Worm (Caenorhabditis elegans): Measurements from ENCODE around the gene C50H2.13.

The C50H2.13 gene

ce11 chrV:9943039-9943438, 16.7 kb downstream of the C50H2.13 start, which contains the start of gene fipr-12:
Gene fipr-12 (plus strand): TSS chrV:9943339.
- no peak for TF ChIP-seq nhr-232 (tag; optimal IDR thresholded peaks at IDR 0.05)
- no peak for TF ChIP-seq mec-3 (tag; optimal IDR thresholded peaks at IDR 0.05; ENCODE audit: borderline replicate concordance)
- no peak for TF ChIP-seq fkh-10 (GFP tag; optimal IDR thresholded peaks at IDR 0.05)
- no peak for TF ChIP-seq unc-42 (tag; optimal IDR thresholded peaks at IDR 0.05)
- TF ChIP-seq hlh-30 (tag; optimal IDR thresholded peaks at IDR 0.05; ENCODE audit: insufficient read depth), result no peak
- no peak for TF ChIP-seq hlh-8 (tag; optimal IDR thresholded peaks at IDR 0.05)

- TF ChIP-seq ztf-16 (tag; optimal IDR thresholded peaks at IDR 0.05) (no peak), madf-2 (tag; optimal IDR thresholded peaks at IDR 0.05) (no peak)
These were observed 17.8 kb downstream of the C50H2.13 start, which contains the start of gene sre-28 for ce11 chrV:9944093-9944492. Gene sre-28 (plus strand): TSS chrV:9944393.

ce11 chrV:9948840-9949239, 22.5 kb downstream of the C50H2.13 start, which contains the start of gene nlp-58:
Gene nlp-58 (minus strand): TSS chrV:9948940.
- no peak for TF ChIP-seq ceh-6 (GFP tag; optimal IDR thresholded peaks at IDR 0.05)
- no peak for TF ChIP-seq nhr-11 (tag; optimal IDR thresholded peaks at IDR 0.05)
- no peak for TF ChIP-seq ceh-14 (tag; optimal IDR thresholded peaks at IDR 0.05)
- no peak for TF ChIP-seq unc-42 (tag; optimal IDR thresholded peaks at IDR 0.05)
- no peak for TF ChIP-seq K02D7.2 (tag; optimal IDR thresholded peaks at IDR 0.05)
- TF ChIP-seq npax-4 (tag; optimal IDR thresholded peaks at IDR 0.05), result no peak
- no peak for TF ChIP-seq pros-1 (tag; optimal IDR thresholded peaks at IDR 0.05)
- no peak for TF ChIP-seq ceh-2 (tag; optimal IDR thresholded peaks at IDR 0.05)
- no peak for TF ChIP-seq ceh-19 (GFP tag; optimal IDR thresholded peaks at IDR 0.05)
- no peak for TF ChIP-seq ceh-31 (tag; optimal IDR thresholded peaks at IDR 0.05)
- no peak for TF ChIP-seq ceh-45 (GFP tag; IDR thresholded peaks at IDR 0.05)
- no peak for TF ChIP-seq rnt-1 (tag; optimal IDR thresholded peaks at IDR 0.05)
- TF ChIP-seq ceh-34 (tag; optimal IDR thresholded peaks at IDR 0.05), result no peak
- no peak for TF ChIP-seq dve-1 (tag; optimal IDR thresholded peaks at IDR 0.05)

ce11 chrV:9950861-9951260, 24.5 kb downstream of the C50H2.13 start, which contains the start of gene ttr-46:
Gene ttr-46 (plus strand): TSS chrV:9951233.
- no peak for TF ChIP-seq F13H6.1 (tag; optimal IDR thresholded peaks at IDR 0.05)
- TF ChIP-seq hlh-8 (tag; optimal IDR thresholded peaks at IDR 0.05), result no peak
- no peak for TF ChIP-seq sdc-2 (tag; optimal IDR thresholded peaks at IDR 0.05)
- no peak for TF ChIP-seq pax-1 (tag; optimal IDR thresholded peaks at IDR 0.05)
- no peak for TF ChIP-seq ref-2 (tag; optimal IDR thresholded peaks at IDR 0.05)
- no peak for TF ChIP-seq mec-3 (tag; optimal IDR thresholded peaks at IDR 0.05; ENCODE audit: borderline replicate concordance)
- no peak for TF ChIP-seq tbx-7 (tag; optimal IDR thresholded peaks at IDR 0.05)
- no peak for TF ChIP-seq ceh-9 (tag; optimal IDR thresholded peaks at IDR 0.05)
- no peak for TF ChIP-seq hlh-30 (tag; optimal IDR thresholded peaks at IDR 0.05; ENCODE audit: insufficient read depth)
- no peak for TF ChIP-seq fkh-10 (GFP tag; optimal IDR thresholded peaks at IDR 0.05)
- no peak for TF ChIP-seq dve-1 (tag; optimal IDR thresholded peaks at IDR 0.05)
- TF ChIP-seq K09A11.1 (tag; optimal IDR thresholded peaks at IDR 0.05; ENCODE audit: insufficient read depth), result no peak

- TF ChIP-seq sox-4 (tag; optimal IDR thresholded peaks at IDR 0.05), result no peak
- TF ChIP-seq dmd-4 (tag; optimal IDR thresholded peaks at IDR 0.05; ENCODE audit: borderline replicate concordance), result no peak
- TF ChIP-seq ttx-3 (tag; optimal IDR thresholded peaks at IDR 0.05), result no peak
- TF ChIP-seq odd-2 (tag; optimal IDR thresholded peaks at IDR 0.05), result no peak
- TF ChIP-seq pros-1 (tag; optimal IDR thresholded peaks at IDR 0.05), result no peak
- no peak for TF ChIP-seq che-1 (tag; optimal IDR thresholded peaks at IDR 0.05)
- no peak for TF ChIP-seq hlh-13 (GFP tag; optimal IDR thresholded peaks at IDR 0.05)
- TF ChIP-seq pag-3 (tag; optimal IDR thresholded peaks at IDR 0.05; ENCODE audit: borderline replicate concordance), result no peak
- no peak for TF ChIP-seq ama-1 (optimal IDR thresholded peaks at IDR 0.05)
- no peak for TF ChIP-seq tbx-7 (tag; optimal IDR thresholded peaks at IDR 0.05)
- no peak for TF ChIP-seq pha-4 (tag; optimal IDR thresholded peaks at IDR 0.05)
- no peak for TF ChIP-seq ceh-14 (tag; optimal IDR thresholded peaks at IDR 0.05)
- no peak for TF ChIP-seq nhr-11 (tag; optimal IDR thresholded peaks at IDR 0.05)
- no peak for TF ChIP-seq elt-4 (tag; optimal IDR thresholded peaks at IDR 0.05)
- no peak for TF ChIP-seq ceh-30 (tag; optimal IDR thresholded peaks at IDR 0.05)
- no peak for TF ChIP-seq elt-2 (tag; optimal IDR thresholded peaks at IDR 0.05)
- no peak for TF ChIP-seq ceh-19 (GFP tag; optimal IDR thresholded peaks at IDR 0.05)
These were observed 26.1 kb downstream of the C50H2.13 start, which contains the start of gene mam-5 for ce11 chrV:9952396-9952795. Gene mam-5 (plus strand): TSS chrV:9952699.
